Worm (Caenorhabditis elegans) whole organism, L1 larva: ENCODE measurements around the gene ndua-7.

Experiments used
- C16A3.4 ChIP-seq: fragments of 150-350 bp; optimal IDR thresholded peaks from 2 replicates; lab custom pipeline; 2014; ENCODE audit warnings: missing biosample characterization, missing genetic modification characterization
- C34B4.2 ChIP-seq: sonication (generic microtip); optimal IDR thresholded peaks from 2 replicates; lab custom pipeline; 2017; ENCODE audit warnings: mild to moderate bottlenecking, missing genetic modification characterization, missing compliant biosample characterization
- Y116A8C.19 ChIP-seq: sonication (generic microtip); optimal IDR thresholded peaks from 2 replicates; lab custom pipeline; 2016; ENCODE audit warnings: missing compliant biosample characterization, missing genetic modification characterization, borderline replicate concordance
- aha-1 ChIP-seq: fragments of 150-350 bp; optimal IDR thresholded peaks from 2 replicates; lab custom pipeline; 2014; ENCODE audit warnings: missing biosample characterization, missing genetic modification characterization
- alr-1 ChIP-seq: fragments of 200-800 bp; sonication (Bioruptor generic); optimal IDR thresholded peaks from 2 replicates; lab custom pipeline; 2018; ENCODE audit warnings: borderline replicate concordance, mild to moderate bottlenecking, missing genetic modification characterization, missing compliant biosample characterization
- aly-2 ChIP-seq: fragments of 150-350 bp; optimal IDR thresholded peaks from 2 replicates; lab custom pipeline; 2014; ENCODE audit warnings: missing biosample characterization, missing genetic modification characterization
- ama-1 ChIP-seq: fragments of 150-350 bp; optimal IDR thresholded peaks from 2 replicates; lab custom pipeline; 2014
- blmp-1 ChIP-seq: fragments of 150-350 bp; optimal IDR thresholded peaks from 2 replicates; lab custom pipeline; 2014; ENCODE audit warnings: missing biosample characterization, missing genetic modification characterization
- ceh-82 ChIP-seq, 3 experiments: fragments of 150-350 bp in 1 of 3; sonication (generic microtip) in 2 of 3; optimal IDR thresholded peaks; 2 replicates each; lab custom pipeline; 2014 to 2017; ENCODE audit warnings: missing biosample characterization in 3 of 3, missing genetic modification characterization in 3 of 3
- ceh-90 ChIP-seq: sonication (generic microtip); optimal IDR thresholded peaks from 2 replicates; lab custom pipeline; 2016; ENCODE audit warnings: missing genetic modification characterization, missing compliant biosample characterization
- dpl-1 ChIP-seq, 3 experiments: fragments of 150-350 bp in 2 of 3; sonication (generic microtip) in 1 of 3; optimal IDR thresholded peaks; 2 replicates each; lab custom pipeline; 2014 to 2017; ENCODE audit warnings: missing biosample characterization in 3 of 3, missing genetic modification characterization in 3 of 3, missing genetic modification reagents in 3 of 3
- efl-1 ChIP-seq, 4 experiments: fragments of 150-350 bp; optimal IDR thresholded peaks in 3 of 4; peaks in 1 of 4; 1 replicate in 1 of 4; 2 replicates in 3 of 4; lab custom pipeline; 2014; ENCODE audit warnings: missing biosample characterization in 2 of 4, missing genetic modification characterization in 2 of 4, missing genetic modification reagents in 2 of 4
- egl-13 ChIP-seq: sonication (generic microtip); optimal IDR thresholded peaks from 2 replicates; lab custom pipeline; 2016; ENCODE audit warnings: missing genotype, missing genetic modification reagents, missing genetic modification characterization, missing compliant biosample characterization
- egl-27 ChIP-seq, 2 experiments: fragments of 150-350 bp in 1 of 2; sonication (generic microtip); optimal IDR thresholded peaks; 3 replicates each; lab custom pipeline; 2017 to 2018; ENCODE audit warnings: missing biosample characterization in 2 of 2, missing genetic modification characterization in 2 of 2, missing genetic modification reagents in 2 of 2
- fkh-10 ChIP-seq: sonication (generic microtip); optimal IDR thresholded peaks from 2 replicates; lab custom pipeline; 2017; ENCODE audit warnings: missing biosample characterization, missing genetic modification reagents, missing genetic modification characterization
- isw-1 ChIP-seq: fragments of 200-800 bp; sonication (Bioruptor generic); IDR thresholded peaks from 2 replicates; pipeline ENCODE4 v1.3.6; 2022; ENCODE audit warnings: missing genetic modification characterization, missing compliant biosample characterization
- lin-13 ChIP-seq: fragments of 150-350 bp; optimal IDR thresholded peaks from 2 replicates; lab custom pipeline; 2014; ENCODE audit warnings: missing biosample characterization, missing genetic modification reagents, missing genetic modification characterization
- lin-14 ChIP-seq: fragments of 200-800 bp; sonication (Bioruptor generic); optimal IDR thresholded peaks from 2 replicates; lab custom pipeline; 2018; ENCODE audit warnings: mild to moderate bottlenecking, missing genetic modification characterization, moderate library complexity, missing compliant biosample characterization
- lin-35 ChIP-seq, 2 experiments: fragments of 150-350 bp; optimal IDR thresholded peaks; 2 replicates each; lab custom pipeline; 2014; ENCODE audit warnings: missing biosample characterization in 2 of 2, missing genetic modification characterization in 2 of 2, missing genetic modification reagents in 2 of 2
- lin-39 ChIP-seq: fragments of 150-350 bp; optimal IDR thresholded peaks from 2 replicates; lab custom pipeline; 2014; ENCODE audit warnings: missing biosample characterization, missing genetic modification reagents, missing genetic modification characterization
- lir-3 ChIP-seq: sonication (generic microtip); optimal IDR thresholded peaks from 2 replicates; lab custom pipeline; 2016; ENCODE audit warnings: mild to moderate bottlenecking, missing genetic modification characterization, moderate library complexity, missing compliant biosample characterization; ENCODE audit not compliant: poor library complexity
- mdl-1 ChIP-seq, 2 experiments: fragments of 150-350 bp; optimal IDR thresholded peaks; 2 replicates each; lab custom pipeline; 2014 to 2017; ENCODE audit warnings: missing biosample characterization in 2 of 2, missing genetic modification characterization in 2 of 2, inconsistent platforms in 1 of 2
- mef-2 ChIP-seq: fragments of 150-350 bp; optimal IDR thresholded peaks from 2 replicates; lab custom pipeline; 2014; ENCODE audit warnings: missing biosample characterization, missing genetic modification characterization
- nhr-11 ChIP-seq: fragments of 150-350 bp; optimal IDR thresholded peaks from 2 replicates; lab custom pipeline; 2014; ENCODE audit warnings: missing biosample characterization, missing genetic modification characterization
- nhr-19 ChIP-seq: fragments of 200-800 bp; sonication (Bioruptor generic); conservative IDR thresholded peaks from 2 replicates; pipeline ENCODE4 v1.3.6; 2022; ENCODE audit warnings: missing genetic modification characterization, missing compliant biosample characterization
- nhr-47 ChIP-seq: sonication (generic microtip); optimal IDR thresholded peaks from 2 replicates; lab custom pipeline; 2016; ENCODE audit warnings: mild to moderate bottlenecking, missing genetic modification characterization, moderate library complexity, missing compliant biosample characterization
- nhr-71 ChIP-seq: sonication (generic microtip); optimal IDR thresholded peaks from 2 replicates; lab custom pipeline; 2016; ENCODE audit warnings: mild to moderate bottlenecking, missing genetic modification characterization, moderate library complexity, missing compliant biosample characterization
- nhr-84 ChIP-seq: sonication (generic microtip); optimal IDR thresholded peaks from 2 replicates; lab custom pipeline; 2017; ENCODE audit warnings: missing biosample characterization, missing genetic modification characterization
- nhr-85 ChIP-seq: sonication (generic microtip); peaks from one replicate; lab custom pipeline; 2016; ENCODE audit warnings: missing genetic modification characterization, inconsistent platforms, missing compliant biosample characterization
- nhr-90 ChIP-seq: sonication (generic microtip); optimal IDR thresholded peaks from 2 replicates; lab custom pipeline; 2016; ENCODE audit warnings: mild to moderate bottlenecking, missing genetic modification characterization, missing compliant biosample characterization; ENCODE audit not compliant: poor library complexity
- pqm-1 ChIP-seq: sonication (generic microtip); optimal IDR thresholded peaks from 3 replicates; lab custom pipeline; 2017; ENCODE audit warnings: missing biosample characterization, missing genetic modification characterization
- snpc-4 ChIP-seq: fragments of 150-350 bp; optimal IDR thresholded peaks from 2 replicates; lab custom pipeline; 2014; ENCODE audit warnings: missing biosample characterization, missing genetic modification characterization
- sox-4 ChIP-seq: sonication (generic microtip); optimal IDR thresholded peaks from 2 replicates; lab custom pipeline; 2016; ENCODE audit warnings: missing genetic modification characterization, missing compliant biosample characterization
- tbx-2 ChIP-seq: sonication (generic microtip); optimal IDR thresholded peaks from 2 replicates; lab custom pipeline; 2016; ENCODE audit warnings: missing genetic modification characterization, missing compliant biosample characterization
- tlp-1 ChIP-seq: fragments of 150-350 bp; optimal IDR thresholded peaks from 2 replicates; lab custom pipeline; 2014; ENCODE audit warnings: missing biosample characterization, missing genetic modification characterization
- unc-130 ChIP-seq: fragments of 150-350 bp; optimal IDR thresholded peaks from 2 replicates; lab custom pipeline; 2017; ENCODE audit warnings: missing biosample characterization, missing genetic modification characterization, inconsistent platforms
- unc-30 ChIP-seq: sonication (generic microtip); optimal IDR thresholded peaks from 2 replicates; lab custom pipeline; 2017; ENCODE audit warnings: missing biosample characterization, missing genetic modification characterization
- unc-62 ChIP-seq: fragments of 150-350 bp; optimal IDR thresholded peaks from 2 replicates; lab custom pipeline; 2014; ENCODE audit warnings: missing biosample characterization, missing genetic modification reagents, missing genetic modification characterization
- unc-86 ChIP-seq: sonication (generic microtip); optimal IDR thresholded peaks from 2 replicates; lab custom pipeline; 2016; ENCODE audit warnings: missing genetic modification characterization, missing compliant biosample characterization
- zip-4 ChIP-seq: fragments of 200-800 bp; sonication (Bioruptor generic); optimal IDR thresholded peaks from 2 replicates; lab custom pipeline; 2018; ENCODE audit warnings: mild to moderate bottlenecking, missing genetic modification characterization, moderate library complexity, missing compliant biosample characterization
- ztf-11 ChIP-seq, 2 experiments: sonication (generic microtip); optimal IDR thresholded peaks; 2 replicates each; lab custom pipeline; 2016 to 2017; ENCODE audit warnings: missing genetic modification characterization in 2 of 2, missing biosample characterization in 1 of 2, missing compliant biosample characterization in 1 of 2

The ndua-7 gene

ce11 chrII:13494762-13495161 is 362 bp upstream of the ndua-7 start (continued):
- peak; percentile 60 for TF ChIP-seq nhr-47 (tag; lab: Kevin White, UChicago)
- TF ChIP-seq egl-13 (tag; lab: Kevin White, UChicago), result peak; percentile 17
- TF ChIP-seq aly-2 (tag; lab: Kevin White, UChicago), result no peak
- TF ChIP-seq lin-39 (tag; lab: Kevin White, UChicago), result no peak
- TF ChIP-seq snpc-4, result peak; percentile 29
- TF ChIP-seq tbx-2, result peak; percentile 9
- TF ChIP-seq sox-4 (tag; lab: Kevin White, UChicago), result peak; percentile 7
- TF ChIP-seq ceh-82 (tag; optimal IDR thresholded peaks at IDR 0.05; lab: Kevin White, UChicago), result peak in 1 of 3 experiments; percentile 18
- peak; percentile 25 to 54 for TF ChIP-seq efl-1 (optimal IDR thresholded peaks at IDR 0.05; lab: Kevin White, UChicago)
- peak; percentile 62 to 93 for TF ChIP-seq efl-1 (GFP tag; optimal IDR thresholded peaks at IDR 0.05 in 1 of 2; lab: Kevin White, UChicago)
- peak; percentile 57 for TF ChIP-seq unc-130 (tag; lab: Kevin White, UChicago)
- peak; percentile 37 for TF ChIP-seq nhr-19
- peak; percentile 59 for TF ChIP-seq nhr-71 (tag; lab: Kevin White, UChicago)
- peak; percentile 39 for TF ChIP-seq nhr-90
- TF ChIP-seq fkh-10, result no peak

ce11 chrII:13492948-13493347 is 1.5 kb downstream of the ndua-7 start, which contains the start of gene F45H10.2:
TSS of gene F45H10.2 (minus strand) at chrII:13493048.
- TF ChIP-seq egl-27 (tag; optimal IDR thresholded peaks at IDR 0.05; lab: Kevin White, UChicago) (no peak), tlp-1 (tag; lab: Kevin White, UChicago) (no peak), dpl-1 (GFP tag; optimal IDR thresholded peaks at IDR 0.05; lab: Kevin White, UChicago) (no peak), pqm-1 (tag; lab: Kevin White, UChicago) (no peak), C34B4.2 (tag; lab: Kevin White, UChicago) (no peak), alr-1 (tag; lab: Kevin White, UChicago) (no peak), lin-35 (GFP tag; optimal IDR thresholded peaks at IDR 0.05; lab: Kevin White, UChicago) (no peak), nhr-84 (tag; lab: Kevin White, UChicago) (no peak), Y116A8C.19 (no peak), unc-86 (tag; lab: Kevin White, UChicago) (no peak), isw-1 (GFP tag; lab: Robert Waterston, UW) (no peak), unc-62 (no peak)
- TF ChIP-seq, all 84 proteins: peak for 0

ce11 chrII:13491254-13491889 is 3.0 kb downstream of the ndua-7 start, which contains the start of gene alh-7:
TSS of gene alh-7 (minus strand) at chrII:13491786.
- TF ChIP-seq ama-1 (no peak), ztf-11 (tag; optimal IDR thresholded peaks at IDR 0.05; lab: Kevin White, UChicago) (no peak), aha-1 (tag; lab: Kevin White, UChicago) (no peak), alr-1 (tag; lab: Kevin White, UChicago) (no peak), nhr-85 (tag; lab: Kevin White, UChicago) (no peak), zip-4 (GFP tag; lab: Kevin White, UChicago) (no peak), ceh-90 (tag; lab: Kevin White, UChicago) (no peak), mdl-1 (tag; optimal IDR thresholded peaks at IDR 0.05; lab: Kevin White, UChicago) (no peak), C16A3.4 (tag; lab: Kevin White, UChicago) (no peak), lin-14 (GFP tag; lab: Kevin White, UChicago) (no peak), nhr-11 (tag; lab: Kevin White, UChicago) (no peak), tbx-2 (no peak), lin-13 (GFP tag; lab: Kevin White, UChicago) (no peak), blmp-1 (no peak), unc-130 (tag; lab: Kevin White, UChicago) (no peak), mef-2 (tag; lab: Kevin White, UChicago) (no peak), lir-3 (tag; lab: Kevin White, UChicago) (no peak), unc-30 (tag; lab: Kevin White, UChicago) (no peak)
